Fruit fly (Drosophila melanogaster) whole organism, embryonic: ENCODE measurements around the gene CG13314.

Experiments
- Adf1 ChIP-seq: fragments of 200-800 bp; sonication (Bioruptor generic); IDR thresholded peaks from 2 replicates; pipeline ENCODE4 v1.3.6; 2022; ENCODE audit warnings: missing biosample characterization, missing genetic modification characterization
- Atf3 ChIP-seq: fragments of 200-800 bp; sonication (Bioruptor generic); optimal IDR thresholded peaks from 3 replicates; lab custom pipeline; 2016; ENCODE audit warnings: missing biosample characterization, missing genetic modification characterization
- CG10209 ChIP-seq: fragments of 200-800 bp; sonication (Bioruptor generic); optimal IDR thresholded peaks from 3 replicates; lab custom pipeline; 2017; ENCODE audit warnings: missing biosample characterization, mild to moderate bottlenecking, missing genetic modification characterization, missing genetic modification reagents
- CG10543 ChIP-seq: fragments of 200-800 bp; sonication (Bioruptor generic); optimal IDR thresholded peaks from 3 replicates; lab custom pipeline; 2017; ENCODE audit warnings: missing biosample characterization, mild to moderate bottlenecking, missing genetic modification characterization, moderate library complexity
- CG10959 ChIP-seq: fragments of 200-800 bp; sonication (Bioruptor generic); IDR thresholded peaks from 2 replicates; pipeline ENCODE4 v1.3.6; 2022; ENCODE audit warnings: missing biosample characterization, missing genetic modification characterization
- CG11696 ChIP-seq: fragments of 200-800 bp; sonication (Bioruptor generic); IDR thresholded peaks from 2 replicates; pipeline ENCODE4 v1.3.6; 2022; ENCODE audit warnings: missing biosample characterization, missing genetic modification characterization
- CG12659 ChIP-seq: fragments of 200-800 bp; sonication (Bioruptor generic); optimal IDR thresholded peaks from 3 replicates; lab custom pipeline; 2017; ENCODE audit warnings: mild to moderate bottlenecking, missing biosample characterization, missing genetic modification reagents, missing genetic modification characterization
- CG12942 ChIP-seq: fragments of 200-800 bp; sonication (Bioruptor generic); optimal IDR thresholded peaks from 3 replicates; lab custom pipeline; 2016; ENCODE audit warnings: missing biosample characterization, missing genetic modification characterization
- CG13775 ChIP-seq: fragments of 200-800 bp; sonication (Bioruptor generic); optimal IDR thresholded peaks from 3 replicates; lab custom pipeline; 2017; ENCODE audit warnings: missing biosample characterization, mild to moderate bottlenecking, missing genetic modification characterization
- CG15073 ChIP-seq: fragments of 200-800 bp; sonication (Bioruptor generic); optimal IDR thresholded peaks from 2 replicates; lab custom pipeline; 2016; ENCODE audit warnings: missing biosample characterization, missing genetic modification characterization
- CG15514 ChIP-seq: fragments of 200-800 bp; sonication (Bioruptor generic); optimal IDR thresholded peaks from 3 replicates; lab custom pipeline; 2017; ENCODE audit warnings: missing biosample characterization, missing genetic modification characterization, mild to moderate bottlenecking, moderate library complexity, missing genetic modification reagents
- CG17186 ChIP-seq: fragments of 200-800 bp; sonication (Bioruptor generic); optimal IDR thresholded peaks from 3 replicates; lab custom pipeline; 2017; ENCODE audit warnings: missing biosample characterization, missing genetic modification reagents, missing genetic modification characterization
- CG17328 ChIP-seq: fragments of 200-800 bp; sonication (Bioruptor generic); IDR thresholded peaks from 2 replicates; pipeline ENCODE4 v1.3.6; 2022; ENCODE audit warnings: missing biosample characterization, missing genetic modification characterization
- CG17361 ChIP-seq: fragments of 200-800 bp; sonication (Bioruptor generic); IDR thresholded peaks from 3 replicates; pipeline ENCODE4 v1.3.6; 2022; ENCODE audit warnings: missing biosample characterization, missing genetic modification characterization
- CG17829 ChIP-seq: fragments of 200-800 bp; optimal IDR thresholded peaks from 2 replicates; lab custom pipeline; 2019; ENCODE audit warnings: missing biosample characterization, mild to moderate bottlenecking, missing genetic modification characterization, moderate library complexity
- CG18011 ChIP-seq: fragments of 200-800 bp; sonication (Bioruptor generic); optimal IDR thresholded peaks from 2 replicates; lab custom pipeline; 2017; ENCODE audit warnings: missing biosample characterization, missing genetic modification characterization, mild to moderate bottlenecking, moderate library complexity, missing genotype
- CG31388 ChIP-seq: fragments of 200-800 bp; sonication (Bioruptor generic); optimal IDR thresholded peaks from 2 replicates; lab custom pipeline; 2016; ENCODE audit warnings: missing biosample characterization, missing genetic modification characterization
- CG34422 ChIP-seq: fragments of 200-800 bp; sonication (Bioruptor generic); IDR thresholded peaks from 3 replicates; pipeline ENCODE4 v1.3.6; 2022; ENCODE audit warnings: missing biosample characterization, missing genetic modification characterization
- CG4404 ChIP-seq: fragments of 200-800 bp; sonication (Bioruptor generic); IDR thresholded peaks from 2 replicates; pipeline ENCODE4 v1.3.6; 2022; ENCODE audit warnings: missing biosample characterization, missing genetic modification characterization
- CG6175 ChIP-seq: fragments of 200-800 bp; sonication (Bioruptor generic); IDR thresholded peaks from 3 replicates; pipeline ENCODE4 v1.3.6; 2022; ENCODE audit warnings: missing biosample characterization, missing genetic modification characterization
- CG7357 ChIP-seq: fragments of 200-800 bp; sonication (Bioruptor generic); IDR thresholded peaks from 3 replicates; pipeline ENCODE4 v1.3.6; 2022; ENCODE audit warnings: missing biosample characterization, missing genetic modification characterization
- CG8290 ChIP-seq, 3 experiments: fragments of 200-800 bp; sonication (Bioruptor generic); optimal IDR thresholded peaks; 2 replicates each; lab custom pipeline; 2016 to 2019; ENCODE audit warnings: missing biosample characterization in 3 of 3, missing genetic modification characterization in 3 of 3, mild to moderate bottlenecking in 2 of 3, moderate library complexity in 1 of 3
- CG9876 ChIP-seq: fragments of 200-800 bp; sonication (Bioruptor generic); optimal IDR thresholded peaks from 2 replicates; lab custom pipeline; 2016; ENCODE audit warnings: missing biosample characterization, missing genetic modification characterization
- Elba2 ChIP-seq: fragments of 200-800 bp; sonication (Bioruptor generic); optimal IDR thresholded peaks from 3 replicates; lab custom pipeline; 2016; ENCODE audit warnings: missing biosample characterization, missing genetic modification characterization
- HHEX ChIP-seq: fragments of 200-800 bp; sonication (Bioruptor generic); optimal IDR thresholded peaks from 3 replicates; lab custom pipeline; 2017; ENCODE audit warnings: missing biosample characterization, mild to moderate bottlenecking, missing genetic modification characterization, missing genetic modification reagents
- Hmx ChIP-seq: fragments of 200-800 bp; sonication (Bioruptor generic); optimal IDR thresholded peaks from 2 replicates; lab custom pipeline; 2016; ENCODE audit warnings: missing biosample characterization, missing genetic modification characterization
- Hr78 ChIP-seq, 2 experiments: fragments of 200-800 bp in 1 of 2; fragments of >200 bp in 1 of 2; sonication (Bioruptor generic) in 1 of 2; optimal IDR thresholded peaks; 2 replicates each; lab custom pipeline; 2017 to 2019; ENCODE audit warnings: missing biosample characterization in 2 of 2, missing genetic modification characterization in 2 of 2, mild to moderate bottlenecking in 1 of 2, moderate library complexity in 1 of 2
- Nf-YC ChIP-seq: fragments of 200-800 bp; optimal IDR thresholded peaks from 3 replicates; lab custom pipeline; 2019; ENCODE audit warnings: missing biosample characterization, mild to moderate bottlenecking, missing genetic modification characterization, moderate library complexity
- NfI ChIP-seq: fragments of 200-800 bp; sonication (Bioruptor generic); optimal IDR thresholded peaks from 3 replicates; lab custom pipeline; 2018; ENCODE audit warnings: missing biosample characterization, mild to moderate bottlenecking, missing genetic modification characterization, moderate library complexity
- ab ChIP-seq: fragments of 200-800 bp; sonication (Bioruptor generic); optimal IDR thresholded peaks from 2 replicates; lab custom pipeline; 2016; ENCODE audit warnings: missing biosample characterization, missing genetic modification characterization
- abd-A ChIP-seq: fragments of 200-800 bp; sonication (Bioruptor generic); optimal IDR thresholded peaks from 3 replicates; lab custom pipeline; 2019; ENCODE audit warnings: missing biosample characterization, mild to moderate bottlenecking, missing genetic modification characterization, moderate library complexity
- aop ChIP-seq: fragments of 200-800 bp; sonication (Bioruptor generic); IDR thresholded peaks from 2 replicates; pipeline ENCODE4 v1.3.6; 2022; ENCODE audit warnings: missing biosample characterization, missing genetic modification characterization
- ara ChIP-seq: fragments of 200-800 bp; sonication (Bioruptor generic); IDR thresholded peaks from 2 replicates; pipeline ENCODE4 v1.3.6; 2022; ENCODE audit warnings: missing biosample characterization, missing genetic modification characterization
- ase ChIP-seq: fragments of 200-800 bp; sonication (Bioruptor generic); IDR thresholded peaks from 3 replicates; pipeline ENCODE4 v1.3.6; 2022; ENCODE audit warnings: missing biosample characterization, missing genetic modification characterization
- cg ChIP-seq: fragments of 200-800 bp; sonication (Bioruptor generic); optimal IDR thresholded peaks from 3 replicates; lab custom pipeline; 2019; ENCODE audit warnings: missing biosample characterization, mild to moderate bottlenecking, missing genetic modification characterization, moderate library complexity
- chm ChIP-seq: fragments of 200-800 bp; sonication (Bioruptor generic); IDR thresholded peaks from 2 replicates; pipeline ENCODE4 v1.3.6; 2022; ENCODE audit warnings: missing biosample characterization, missing genetic modification characterization
- dmrt11E ChIP-seq: fragments of 200-800 bp; sonication (Bioruptor generic); optimal IDR thresholded peaks from 3 replicates; lab custom pipeline; 2018; ENCODE audit warnings: missing biosample characterization, mild to moderate bottlenecking, missing genetic modification characterization, moderate library complexity
- dpn ChIP-seq, 2 experiments: fragments of 200-800 bp; sonication (Bioruptor generic); optimal IDR thresholded peaks; 3 replicates each; lab custom pipeline; 2016; ENCODE audit warnings: missing biosample characterization in 2 of 2, missing genetic modification characterization in 2 of 2
- ems ChIP-seq: fragments of 200-800 bp; sonication (Bioruptor generic); optimal IDR thresholded peaks from 3 replicates; lab custom pipeline; 2016; ENCODE audit warnings: missing biosample characterization, missing genetic modification characterization
- eve ChIP-seq, 2 experiments: fragments of >200 bp; optimal IDR thresholded peaks; 2 replicates each; lab custom pipeline; 2017; ENCODE audit warnings: missing biosample characterization in 2 of 2, missing genetic modification characterization in 2 of 2
- fd96Cb ChIP-seq: fragments of 200-800 bp; sonication (Bioruptor generic); optimal IDR thresholded peaks from 2 replicates; lab custom pipeline; 2018; ENCODE audit warnings: missing biosample characterization, mild to moderate bottlenecking, missing genetic modification characterization, moderate library complexity
- gcm ChIP-seq: fragments of 200-800 bp; sonication (Bioruptor generic); optimal IDR thresholded peaks from 2 replicates; lab custom pipeline; 2019; ENCODE audit warnings: missing biosample characterization, mild to moderate bottlenecking, missing genetic modification characterization, moderate library complexity
- gsb ChIP-seq: fragments of 200-800 bp; sonication (Bioruptor generic); IDR thresholded peaks from 2 replicates; pipeline ENCODE4 v1.3.6; 2022; ENCODE audit warnings: missing biosample characterization, missing genetic modification characterization
- h ChIP-seq: fragments of >200 bp; optimal IDR thresholded peaks from 2 replicates; lab custom pipeline; 2017
- jumu ChIP-seq: fragments of 200-800 bp; sonication (Bioruptor generic); optimal IDR thresholded peaks from 3 replicates; lab custom pipeline; 2016; ENCODE audit warnings: missing biosample characterization, missing genetic modification characterization
- nau ChIP-seq: fragments of 200-800 bp; sonication (Bioruptor generic); optimal IDR thresholded peaks from 3 replicates; lab custom pipeline; 2017; ENCODE audit warnings: missing biosample characterization, mild to moderate bottlenecking, missing genetic modification characterization, missing genetic modification reagents
- nom ChIP-seq: fragments of 200-800 bp; sonication (Bioruptor generic); optimal IDR thresholded peaks from 2 replicates; lab custom pipeline; 2017; ENCODE audit warnings: missing biosample characterization, missing genetic modification characterization, mild to moderate bottlenecking, moderate library complexity, missing genetic modification reagents
- pita ChIP-seq: fragments of 200-800 bp; sonication (Bioruptor generic); optimal IDR thresholded peaks from 2 replicates; lab custom pipeline; 2017; ENCODE audit warnings: missing biosample characterization, mild to moderate bottlenecking, missing genetic modification characterization
- pzg ChIP-seq: fragments of 200-800 bp; sonication (Bioruptor generic); optimal IDR thresholded peaks from 3 replicates; lab custom pipeline; 2018; ENCODE audit warnings: missing biosample characterization, mild to moderate bottlenecking, missing genetic modification characterization, moderate library complexity
- sim ChIP-seq: fragments of 200-800 bp; sonication (Bioruptor generic); IDR thresholded peaks from 2 replicates; pipeline ENCODE4 v1.3.6; 2022; ENCODE audit warnings: missing biosample characterization, missing genetic modification characterization
- tx ChIP-seq: fragments of 200-800 bp; sonication (Bioruptor generic); optimal IDR thresholded peaks from 2 replicates; lab custom pipeline; 2016; ENCODE audit warnings: missing biosample characterization, missing genetic modification characterization

The CG13314 gene

dm6 chr3L:9004788-9005246 is 23.2 kb downstream of the CG13314 start, which contains the start of gene Doc3 (continued):
- TF ChIP-seq CG12942 (GFP tag; lab: Kevin White, UChicago) (no peak), CG17186 (no peak), fd96Cb (tag; lab: Kevin White, UChicago) (no peak), nau (GFP tag; lab: Kevin White, UChicago) (no peak), dpn (GFP tag; optimal IDR thresholded peaks at IDR 0.05; lab: Kevin White, UChicago) (no peak), cg (GFP tag; lab: Kevin White, UChicago) (peak; percentile 60), Hr78 (GFP tag; optimal IDR thresholded peaks at IDR 0.05; lab: Kevin White, UChicago) (peak in 1 of 2 experiments; percentile 94), Hmx (GFP tag; lab: Kevin White, UChicago) (no peak), abd-A (tag; lab: Kevin White, UChicago) (peak; percentile 28), CG18011 (GFP tag; lab: Kevin White, UChicago) (no peak), nom (GFP tag; lab: Kevin White, UChicago) (no peak), ems (no peak), ase (GFP tag; lab: Robert Waterston, UW) (no peak), gcm (GFP tag; lab: Kevin White, UChicago) (peak; percentile 11), CG17328 (GFP tag; lab: Robert Waterston, UW) (no peak), CG15514 (GFP tag; lab: Kevin White, UChicago) (no peak), CG7357 (GFP tag; lab: Robert Waterston, UW) (no peak), sim (no peak), CG31388 (no peak), CG10959 (GFP tag; lab: Robert Waterston, UW) (no peak), ara (GFP tag; lab: Robert Waterston, UW) (no peak), CG4404 (GFP tag; lab: Robert Waterston, UW) (no peak), chm (GFP tag; lab: Robert Waterston, UW) (no peak), dmrt11E (tag; lab: Kevin White, UChicago) (no peak), CG17829 (tag; lab: Kevin White, UChicago) (peak; percentile 68), CG10543 (GFP tag; lab: Kevin White, UChicago) (peak; percentile 70), Elba2 (no peak), pzg (no peak), CG13775 (GFP tag; lab: Kevin White, UChicago) (no peak), CG34422 (GFP tag; lab: Robert Waterston, UW) (no peak), CG9876 (GFP tag; lab: Kevin White, UChicago) (no peak), CG15073 (GFP tag; lab: Kevin White, UChicago) (no peak), Adf1 (peak; percentile 52; the same call in 1 of the 2 replicates), Nf-YC (tag; lab: Kevin White, UChicago) (peak; percentile 99), CG12659 (GFP tag; lab: Kevin White, UChicago) (no peak), jumu (GFP tag; lab: Kevin White, UChicago) (no peak), CG6175 (GFP tag; lab: Robert Waterston, UW) (peak; percentile 67; the same call in 1 of the 3 replicates), eve (GFP tag; optimal IDR thresholded peaks at IDR 0.05; lab: Kevin White, UChicago) (no peak), Atf3 (GFP tag; lab: Kevin White, UChicago) (no peak), ab (GFP tag; lab: Kevin White, UChicago) (no peak), HHEX (no peak), CG11696 (GFP tag; lab: Robert Waterston, UW) (no peak), NfI (GFP tag; lab: Kevin White, UChicago) (no peak), CG17361 (GFP tag; lab: Robert Waterston, UW) (no peak), gsb (GFP tag; lab: Robert Waterston, UW) (no peak), CG10209 (GFP tag; lab: Kevin White, UChicago) (no peak), aop (no peak), h (lab: Kevin White, UChicago) (no peak), pita (GFP tag; lab: Kevin White, UChicago) (no peak), tx (GFP tag; lab: Kevin White, UChicago) (no peak), CG8290 (GFP tag; optimal IDR thresholded peaks at IDR 0.05; lab: Kevin White, UChicago) (no peak), CG8290 (tag; optimal IDR thresholded peaks at IDR 0.05; lab: Kevin White, UChicago) (no peak)
